Fruit fly (Drosophila melanogaster) whole organism, prepupa: ENCODE results near the gene Rint1.

Experiments used
- Blimp-1 ChIP-seq: fragments of 200-800 bp; sonication (Bioruptor generic); optimal IDR thresholded peaks from 3 replicates; lab custom pipeline; 2017; ENCODE audit warnings: missing biosample characterization, missing genetic modification characterization, mild to moderate bottlenecking, moderate library complexity, missing genetic modification reagents
- CG10631 ChIP-seq: fragments of 200-800 bp; sonication (Bioruptor generic); optimal IDR thresholded peaks from 2 replicates; lab custom pipeline; 2016; ENCODE audit warnings: missing biosample characterization, missing genetic modification characterization
- CG10669 ChIP-seq: fragments of 200-800 bp; sonication (Bioruptor generic); optimal IDR thresholded peaks from 3 replicates; lab custom pipeline; 2018; ENCODE audit warnings: missing biosample characterization, mild to moderate bottlenecking, missing genetic modification characterization, moderate library complexity
- CG11762 ChIP-seq: fragments of 200-800 bp; sonication (Bioruptor generic); optimal IDR thresholded peaks from 3 replicates; lab custom pipeline; 2016; ENCODE audit warnings: missing biosample characterization, missing genetic modification characterization; ENCODE audit not compliant: insufficient read depth
- CG15336 ChIP-seq: fragments of 200-800 bp; sonication (Bioruptor generic); IDR thresholded peaks from 2 replicates; pipeline ENCODE4 v1.3.6; 2022; ENCODE audit warnings: missing biosample characterization, missing genetic modification characterization
- CG16779 ChIP-seq: fragments of 200-800 bp; sonication (Bioruptor generic); optimal IDR thresholded peaks from 3 replicates; lab custom pipeline; 2017; ENCODE audit warnings: missing biosample characterization, mild to moderate bottlenecking, missing genetic modification characterization
- CG3032 ChIP-seq: fragments of 200-800 bp; optimal IDR thresholded peaks from 2 replicates; lab custom pipeline; 2019; ENCODE audit warnings: missing biosample characterization, mild to moderate bottlenecking, missing genetic modification characterization, moderate library complexity
- CG32006 ChIP-seq: fragments of 200-800 bp; sonication (Bioruptor generic); optimal IDR thresholded peaks from 3 replicates; lab custom pipeline; 2017; ENCODE audit warnings: missing biosample characterization, mild to moderate bottlenecking, missing genetic modification characterization
- CG6276 ChIP-seq: fragments of 200-800 bp; sonication (Bioruptor generic); optimal IDR thresholded peaks from 2 replicates; lab custom pipeline; 2017; ENCODE audit warnings: missing biosample characterization, mild to moderate bottlenecking, missing genetic modification characterization
- CG6792 ChIP-seq: fragments of 200-800 bp; sonication (Bioruptor generic); optimal IDR thresholded peaks from 3 replicates; lab custom pipeline; 2016; ENCODE audit warnings: missing biosample characterization, missing genetic modification characterization
- CG6854 ChIP-seq: fragments of 200-800 bp; sonication (Bioruptor generic); optimal IDR thresholded peaks from 2 replicates; lab custom pipeline; 2017; ENCODE audit warnings: missing biosample characterization, mild to moderate bottlenecking, missing genetic modification characterization
- CG8119 ChIP-seq: fragments of 200-800 bp; sonication (Bioruptor generic); IDR thresholded peaks from 3 replicates; pipeline ENCODE4 v1.3.6; 2022; ENCODE audit warnings: missing biosample characterization, missing genetic modification characterization
- CG8632 ChIP-seq: fragments of 200-800 bp; sonication (Bioruptor generic); optimal IDR thresholded peaks from 3 replicates; lab custom pipeline; 2016; ENCODE audit warnings: missing biosample characterization, missing genetic modification characterization
- Eip75B ChIP-seq: fragments of 200-800 bp; sonication (Bioruptor generic); optimal IDR thresholded peaks from 3 replicates; lab custom pipeline; 2016; ENCODE audit warnings: missing biosample characterization, missing genetic modification characterization
- Eip78C ChIP-seq: fragments of 200-800 bp; sonication (Bioruptor generic); peaks from one replicate; lab custom pipeline; 2016; ENCODE audit warnings: missing biosample characterization, missing genetic modification characterization
- Ets96B ChIP-seq: fragments of 200-800 bp; optimal IDR thresholded peaks from 2 replicates; lab custom pipeline; 2019; ENCODE audit warnings: missing biosample characterization, mild to moderate bottlenecking, missing genetic modification characterization, moderate library complexity
- Hr38 ChIP-seq: sonication (Bioruptor generic); optimal IDR thresholded peaks from 2 replicates; lab custom pipeline; 2016; ENCODE audit warnings: missing biosample characterization, missing genetic modification characterization
- Hr4 ChIP-seq: fragments of 200-800 bp; sonication (Bioruptor generic); optimal IDR thresholded peaks from 3 replicates; lab custom pipeline; 2016; ENCODE audit warnings: missing biosample characterization, missing genetic modification characterization
- Met ChIP-seq: fragments of 200-800 bp; sonication (Bioruptor generic); optimal IDR thresholded peaks from 3 replicates; lab custom pipeline; 2016; ENCODE audit warnings: missing biosample characterization, missing genetic modification characterization
- Smox ChIP-seq: fragments of 200-800 bp; sonication (Bioruptor generic); optimal IDR thresholded peaks from 3 replicates; lab custom pipeline; 2016; ENCODE audit warnings: missing biosample characterization, missing genetic modification characterization
- Sox102F ChIP-seq: fragments of 200-800 bp; sonication (Bioruptor generic); optimal IDR thresholded peaks from 2 replicates; lab custom pipeline; 2016; ENCODE audit warnings: missing biosample characterization, mild to moderate bottlenecking, missing genetic modification characterization
- Sox14 ChIP-seq: fragments of 200-800 bp; sonication (Bioruptor generic); optimal IDR thresholded peaks from 3 replicates; lab custom pipeline; 2016; ENCODE audit warnings: missing biosample characterization, missing genetic modification characterization
- Sox15 ChIP-seq: fragments of 200-800 bp; sonication (Bioruptor generic); optimal IDR thresholded peaks from 3 replicates; lab custom pipeline; 2016; ENCODE audit warnings: missing biosample characterization, missing genetic modification characterization
- achi ChIP-seq: fragments of 200-800 bp; sonication (Bioruptor generic); optimal IDR thresholded peaks from 3 replicates; lab custom pipeline; 2016; ENCODE audit warnings: missing biosample characterization, missing genetic modification characterization
- acj6 ChIP-seq: fragments of 200-800 bp; sonication (Bioruptor generic); optimal IDR thresholded peaks from 3 replicates; lab custom pipeline; 2016; ENCODE audit warnings: missing biosample characterization, missing genetic modification characterization
- cyc ChIP-seq: fragments of 200-800 bp; sonication (Bioruptor generic); optimal IDR thresholded peaks from 3 replicates; lab custom pipeline; 2016; ENCODE audit warnings: missing biosample characterization, missing genetic modification characterization
- dac ChIP-seq: fragments of 200-800 bp; sonication (Bioruptor generic); optimal IDR thresholded peaks from 2 replicates; lab custom pipeline; 2017; ENCODE audit warnings: missing biosample characterization, mild to moderate bottlenecking, missing genetic modification characterization
- dsx ChIP-seq: fragments of 200-800 bp; optimal IDR thresholded peaks from 3 replicates; lab custom pipeline; 2019; ENCODE audit warnings: missing biosample characterization, mild to moderate bottlenecking, missing genetic modification characterization, moderate library complexity; ENCODE audit not compliant: poor library complexity, severe bottlenecking
- eg ChIP-seq: fragments of 200-800 bp; sonication (Bioruptor generic); IDR thresholded peaks from 3 replicates; pipeline ENCODE4 v1.3.6; 2022; ENCODE audit warnings: missing biosample characterization, missing genetic modification characterization
- esn ChIP-seq: fragments of 200-800 bp; sonication (Bioruptor generic); optimal IDR thresholded peaks from 2 replicates; lab custom pipeline; 2016; ENCODE audit warnings: missing biosample characterization, mild to moderate bottlenecking, missing genetic modification characterization, moderate library complexity
- fd59A ChIP-seq: fragments of 200-800 bp; sonication (Bioruptor generic); optimal IDR thresholded peaks from 2 replicates; lab custom pipeline; 2017; ENCODE audit warnings: missing biosample characterization, mild to moderate bottlenecking, missing genetic modification characterization, missing genetic modification reagents
- fd85E ChIP-seq: fragments of 200-800 bp; sonication (Bioruptor generic); optimal IDR thresholded peaks from 3 replicates; lab custom pipeline; 2016; ENCODE audit warnings: missing biosample characterization, missing genetic modification characterization
- lz ChIP-seq: fragments of 200-800 bp; sonication (Bioruptor generic); optimal IDR thresholded peaks from 3 replicates; lab custom pipeline; 2016; ENCODE audit warnings: missing biosample characterization, missing genetic modification characterization
- salr ChIP-seq, 2 experiments: fragments of 200-800 bp; sonication (Bioruptor generic); optimal IDR thresholded peaks; 3 replicates each; lab custom pipeline; 2016 to 2018; ENCODE audit warnings: missing biosample characterization in 2 of 2, missing genetic modification characterization in 2 of 2, mild to moderate bottlenecking in 1 of 2
- spab ChIP-seq: fragments of 200-800 bp; sonication (Bioruptor generic); optimal IDR thresholded peaks from 2 replicates; lab custom pipeline; 2017; ENCODE audit warnings: missing biosample characterization, mild to moderate bottlenecking, missing genetic modification characterization, missing genetic modification reagents
- svp ChIP-seq: fragments of 200-800 bp; sonication (Bioruptor generic); peaks from one replicate; lab custom pipeline; 2016; ENCODE audit warnings: missing biosample characterization, missing genetic modification characterization
- topi ChIP-seq: fragments of 200-800 bp; sonication (Bioruptor generic); optimal IDR thresholded peaks from 3 replicates; lab custom pipeline; 2016; ENCODE audit warnings: missing biosample characterization, missing genetic modification characterization
- vri ChIP-seq: fragments of 200-800 bp; sonication (Bioruptor generic); optimal IDR thresholded peaks from 3 replicates; lab custom pipeline; 2016; ENCODE audit warnings: missing biosample characterization, mild to moderate bottlenecking, missing genetic modification characterization

Gene Rint1

DNA sequence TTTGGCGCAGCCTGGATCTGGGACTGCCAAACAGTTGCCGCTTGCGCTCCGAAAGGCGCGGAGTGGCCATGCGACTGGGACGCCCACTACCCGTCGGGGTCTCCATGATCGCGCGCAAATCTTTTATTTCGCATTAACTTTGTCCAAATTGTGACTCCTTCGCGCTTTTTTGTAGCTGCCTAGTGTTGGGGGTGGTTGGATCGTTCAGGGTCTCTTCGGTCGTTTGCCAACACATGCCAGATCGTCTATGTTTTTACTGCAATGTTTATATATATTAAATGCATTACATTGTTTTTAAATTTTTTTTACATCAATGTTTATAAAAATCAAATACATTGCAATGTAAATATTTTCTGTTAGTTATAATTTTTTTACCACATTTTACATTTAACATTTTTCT is 15.4 kb downstream of the Rint1 start:
- TF ChIP-seq Met (GFP tag; lab: Kevin White, UChicago) (no peak), topi (GFP tag; lab: Kevin White, UChicago) (no peak), acj6 (GFP tag; lab: Kevin White, UChicago) (no peak), Sox102F (GFP tag; lab: Kevin White, UChicago) (no peak), CG15336 (GFP tag; lab: Robert Waterston, UW) (no peak), Ets96B (tag; lab: Kevin White, UChicago) (no peak), dac (GFP tag; lab: Kevin White, UChicago) (no peak), CG10669 (GFP tag; lab: Kevin White, UChicago) (no peak), CG8632 (GFP tag; lab: Kevin White, UChicago) (no peak), CG8119 (GFP tag; lab: Robert Waterston, UW) (no peak), CG6792 (GFP tag; lab: Kevin White, UChicago) (no peak), cyc (GFP tag; lab: Kevin White, UChicago) (peak; percentile 11), esn (peak; percentile 28), dsx (GFP tag; lab: Kevin White, UChicago) (no peak), vri (GFP tag; lab: Kevin White, UChicago) (no peak), eg (GFP tag; lab: Robert Waterston, UW) (0 out of 3 replicates have a peak, but pooled peaks have one; percentile 10), Hr38 (GFP tag; lab: Kevin White, UChicago) (no peak), Hr4 (no peak), CG11762 (GFP tag; lab: Kevin White, UChicago) (no peak), Blimp-1 (GFP tag; lab: Kevin White, UChicago) (no peak), Eip75B (GFP tag; lab: Kevin White, UChicago) (no peak), spab (GFP tag; lab: Kevin White, UChicago) (no peak), lz (GFP tag; lab: Kevin White, UChicago) (peak; percentile 32)

DNA sequence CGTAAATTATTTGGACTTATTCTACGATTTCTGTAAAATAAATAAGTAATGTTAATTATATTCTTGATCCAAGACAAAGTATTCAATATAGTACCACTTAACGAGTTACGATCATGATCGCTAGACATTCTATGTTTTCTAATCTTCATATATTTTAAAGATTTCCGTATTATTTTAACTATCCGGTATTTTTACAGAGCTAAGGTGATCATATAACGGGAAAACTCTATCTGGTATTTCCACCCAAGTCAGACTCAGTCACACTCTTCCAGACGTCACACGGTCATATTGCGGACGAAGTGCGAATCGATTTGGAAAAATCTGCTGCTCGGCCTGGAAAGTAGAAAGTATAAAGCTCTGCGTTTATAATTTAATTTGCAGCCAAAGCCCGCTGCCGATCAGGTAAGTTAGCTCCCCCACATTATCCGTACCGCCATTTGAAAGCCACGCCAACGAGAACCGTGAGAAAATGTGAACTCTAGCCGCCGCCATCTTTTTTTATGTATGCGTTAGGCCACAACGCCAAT is 15.9 kb downstream of the Rint1 start, which contains the start of the genes lark and eco:
lark (plus strand) TSS at position 51 of the 527 bp plus-strand sequence.
eco (minus strand) TSS at position 125 of the 527 bp plus-strand sequence.
- TF ChIP-seq CG10631 (GFP tag; lab: Kevin White, UChicago) (no peak), CG15336 (GFP tag; lab: Robert Waterston, UW) (peak; percentile 57), Sox102F (GFP tag; lab: Kevin White, UChicago) (no peak), fd59A (no peak), salr (GFP tag; optimal IDR thresholded peaks at IDR 0.05; lab: Kevin White, UChicago) (no peak), CG6854 (peak; percentile 68), eg (GFP tag; lab: Robert Waterston, UW) (peak; percentile 6; the same call in 1 of the 3 replicates), CG16779 (no peak), esn (peak; percentile 13), CG32006 (GFP tag; lab: Kevin White, UChicago) (no peak), Eip78C (peak; percentile 60), dac (GFP tag; lab: Kevin White, UChicago) (no peak)
- TF ChIP-seq, all 60 proteins: peak for 5

DNA sequence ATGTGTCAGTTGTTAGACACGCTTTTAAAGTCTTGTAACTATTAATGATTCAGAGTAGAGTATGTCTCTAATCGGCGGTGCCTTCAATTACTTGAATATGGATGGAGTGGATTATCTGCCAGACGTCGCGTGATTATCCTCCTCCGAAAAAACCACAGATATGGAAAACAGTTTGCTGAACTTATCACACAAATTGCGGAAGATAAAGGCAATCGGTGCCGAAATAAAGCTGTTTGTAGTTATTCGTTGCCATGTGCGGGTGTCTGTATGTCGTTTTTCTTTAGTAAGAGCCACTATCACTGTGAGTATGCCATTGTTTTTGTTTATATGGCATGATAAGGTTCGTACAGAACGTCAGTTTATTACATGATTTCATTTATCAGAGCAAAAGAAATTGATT is 20.6 kb downstream of the Rint1 start:
- no peak for TF ChIP-seq Hr4
- no peak for TF ChIP-seq CG3032
- TF ChIP-seq svp, result no peak
- TF ChIP-seq CG6276 (GFP tag; lab: Kevin White, UChicago), result no peak
- TF ChIP-seq dac (GFP tag; lab: Kevin White, UChicago), result no peak
- TF ChIP-seq cyc (GFP tag; lab: Kevin White, UChicago), result no peak
- TF ChIP-seq CG6854, result no peak
- no peak for TF ChIP-seq Hr38 (GFP tag; lab: Kevin White, UChicago)
- no peak for TF ChIP-seq Sox14 (GFP tag; lab: Kevin White, UChicago)
- no peak for TF ChIP-seq Smox (GFP tag; lab: Kevin White, UChicago)
- TF ChIP-seq achi, result no peak
- no peak for TF ChIP-seq Sox15 (GFP tag; lab: Kevin White, UChicago)
- TF ChIP-seq CG8632 (GFP tag; lab: Kevin White, UChicago), result no peak
- TF ChIP-seq Blimp-1 (GFP tag; lab: Kevin White, UChicago), result no peak
- TF ChIP-seq fd85E (GFP tag; lab: Kevin White, UChicago), result no peak
- no peak for TF ChIP-seq spab (GFP tag; lab: Kevin White, UChicago)
- TF ChIP-seq, all 60 proteins: peak for 0
